Worm (Caenorhabditis elegans): ENCODE data around the gene fbxa-22.

- TF ChIP-seq W03F9.2 (tag; optimal IDR thresholded peaks at IDR 0.05) (no peak), him-1 (tag; optimal IDR thresholded peaks at IDR 0.05) (no peak)
Measured at ce11 chrIII:907311-907710, 31.4 kb upstream of the fbxa-22 start, which contains the start of gene F23H11.4.
